Fruit fly (Drosophila melanogaster): ENCODE results near the gene CG13847.

Gene CG13847

dm6 chr3R:22410537-22411360, 25.2 kb downstream of the CG13847 start, which contains the start of the genes CG13850 and lqfR (continued):
- TF ChIP-seq oc (tag; optimal IDR thresholded peaks at IDR 0.05) (no peak), CG6791 (GFP tag; IDR thresholded peaks at IDR 0.05; ENCODE audit: partially characterized antibody) (no peak), CG14860 (GFP tag; IDR thresholded peaks at IDR 0.05; ENCODE audit: partially characterized antibody) (no peak), mam (GFP tag; optimal IDR thresholded peaks at IDR 0.05) (peak; percentile 85), CG34376 (GFP tag; optimal IDR thresholded peaks at IDR 0.05) (peak; percentile 66), CG17385 (GFP tag; optimal IDR thresholded peaks at IDR 0.05) (peak; percentile 67), cas (GFP tag; IDR thresholded peaks at IDR 0.05) (no peak), E2f1 (GFP tag; IDR thresholded peaks at IDR 0.05) (0 out of 2 replicates have a peak, but pooled peaks have one; percentile 17), pnt (GFP tag; optimal IDR thresholded peaks at IDR 0.05) (peak; percentile 61), CG32767 (GFP tag; IDR thresholded peaks at IDR 0.05) (no peak), zen2 (GFP tag; IDR thresholded peaks at IDR 0.05; ENCODE audit: partially characterized antibody) (no peak), Eip74EF (GFP tag; optimal IDR thresholded peaks at IDR 0.05) (no peak), GATAe (GFP tag; conservative IDR thresholded peaks at IDR 0.05) (no peak), grn (GFP tag; optimal IDR thresholded peaks at IDR 0.05) (no peak), vvl (GFP tag; IDR thresholded peaks at IDR 0.05) (no peak; the same call in 1 of the 2 replicates), D19A (tag; optimal IDR thresholded peaks at IDR 0.05) (no peak), unc-4 (GFP tag; IDR thresholded peaks at IDR 0.05; ENCODE audit: partially characterized antibody) (no peak), dysf (GFP tag; IDR thresholded peaks at IDR 0.05) (peak; percentile 75; the same call in 2 of the 3 replicates), CG18011 (GFP tag; optimal IDR thresholded peaks at IDR 0.05) (peak; percentile 36), CG15011 (GFP tag; optimal IDR thresholded peaks at IDR 0.05) (peak; percentile 58), Dad (GFP tag; optimal IDR thresholded peaks at IDR 0.05) (peak; percentile 72), CG3065 (GFP tag; optimal IDR thresholded peaks at IDR 0.05) (peak; percentile 21), shn (GFP tag; optimal IDR thresholded peaks at IDR 0.05) (peak; percentile 83), trh (GFP tag; optimal IDR thresholded peaks at IDR 0.05) (peak; percentile 68), CG10321 (GFP tag; IDR thresholded peaks at IDR 0.05) (0 out of 2 replicates have a peak, but pooled peaks have one; percentile 4), YL-1 (GFP tag; optimal IDR thresholded peaks at IDR 0.05) (peak; percentile 71), CG3726 (GFP tag; IDR thresholded peaks at IDR 0.05) (no peak), Med (GFP tag) (peak; percentile 96), CG12104 (GFP tag; optimal IDR thresholded peaks at IDR 0.05) (peak; percentile 70), ac (GFP tag; optimal IDR thresholded peaks at IDR 0.05) (no peak), row (GFP tag; IDR thresholded peaks at IDR 0.05) (peak; percentile 90), fru (optimal IDR thresholded peaks at IDR 0.05) (no peak), CG14050 (GFP tag; IDR thresholded peaks at IDR 0.05) (no peak), CG8388 (GFP tag; optimal IDR thresholded peaks at IDR 0.05) (peak; percentile 2), tin (GFP tag; optimal IDR thresholded peaks at IDR 0.05) (peak; percentile 79), CG18599 (GFP tag; optimal IDR thresholded peaks at IDR 0.05) (peak; percentile 53), Ptx1 (GFP tag; IDR thresholded peaks at IDR 0.05) (peak; percentile 77), sens-2 (GFP tag; IDR thresholded peaks at IDR 0.05) (no peak), CG3407 (GFP tag; optimal IDR thresholded peaks at IDR 0.05) (peak; percentile 38), CG6272 (GFP tag; IDR thresholded peaks at IDR 0.05) (peak; percentile 14; the same call in 1 of the 2 replicates), unpg (GFP tag; optimal IDR thresholded peaks at IDR 0.05) (no peak), so (GFP tag; IDR thresholded peaks at IDR 0.05) (no peak), CG18619 (GFP tag; optimal IDR thresholded peaks at IDR 0.05) (peak; percentile 77), otp (GFP tag; IDR thresholded peaks at IDR 0.05) (no peak), fd3F (GFP tag; optimal IDR thresholded peaks at IDR 0.05) (peak; percentile 38), CG33557 (GFP tag; optimal IDR thresholded peaks at IDR 0.05) (peak; percentile 64), CG4282 (GFP tag; optimal IDR thresholded peaks at IDR 0.05) (peak; percentile 51), toy (GFP tag; IDR thresholded peaks at IDR 0.05) (no peak), Mes4 (GFP tag; optimal IDR thresholded peaks at IDR 0.05) (peak; percentile 26)

Data from whole organism, embryonic.